Worm (Caenorhabditis elegans) whole organism, early embryonic: ENCODE measurements around the gene pan-1.

Experiments
- B0310.2 ChIP-seq: sonication (generic microtip); optimal IDR thresholded peaks from 2 replicates; lab custom pipeline; 2016; ENCODE audit warnings: mild to moderate bottlenecking, missing genetic modification characterization, missing compliant biosample characterization
- ama-1 ChIP-seq: fragments of 150-350 bp; optimal IDR thresholded peaks from 2 replicates; lab custom pipeline; 2014
- ceh-13 ChIP-seq: fragments of 200-800 bp; sonication (Bioruptor generic); optimal IDR thresholded peaks from 2 replicates; lab custom pipeline; 2018; ENCODE audit warnings: mild to moderate bottlenecking, missing genetic modification characterization, missing compliant biosample characterization
- hmg-4 ChIP-seq: fragments of 200-800 bp; sonication (Bioruptor generic); optimal IDR thresholded peaks from 2 replicates; lab custom pipeline; 2018; ENCODE audit warnings: mild to moderate bottlenecking, missing genetic modification characterization, missing compliant biosample characterization
- hnd-1 ChIP-seq: sonication (generic microtip); optimal IDR thresholded peaks from 2 replicates; lab custom pipeline; 2016; ENCODE audit warnings: missing genetic modification characterization, missing compliant biosample characterization
- pes-1 ChIP-seq: fragments of 200-800 bp; sonication (Bioruptor generic); IDR thresholded peaks from 2 replicates; pipeline ENCODE4 v1.3.6; 2022; ENCODE audit warnings: missing genetic modification reagents, missing genetic modification characterization, missing compliant biosample characterization
- scrt-1 ChIP-seq: fragments of 200-800 bp; sonication (Bioruptor generic); IDR thresholded peaks from 2 replicates; pipeline ENCODE4 v1.3.6; 2022; ENCODE audit warnings: missing genetic modification characterization, missing compliant biosample characterization
- tbx-37 ChIP-seq: fragments of 200-800 bp; sonication (Bioruptor generic); conservative IDR thresholded peaks from 2 replicates; pipeline ENCODE4 v1.3.6; 2022; ENCODE audit warnings: missing genetic modification reagents, missing genetic modification characterization, missing compliant biosample characterization

ce11 chrIII:4544959-4545358, 17.6 kb upstream of the pan-1 start, which contains the start of gene M88.3:
- TF ChIP-seq ama-1 (lab: Kevin White, UChicago) (no peak), hmg-4 (GFP tag; lab: Kevin White, UChicago) (no peak), hnd-1 (no peak), tbx-37 (GFP tag; lab: Robert Waterston, UW) (no peak), ceh-13 (GFP tag; lab: Kevin White, UChicago) (no peak), B0310.2 (tag; lab: Kevin White, UChicago) (no peak), pes-1 (GFP tag; lab: Robert Waterston, UW) (no peak), scrt-1 (GFP tag; lab: Robert Waterston, UW) (no peak)
